Fruit fly (Drosophila melanogaster): ENCODE results near the gene cDIP.

dm6 chr3R:21195210-21195967 is 34.5 kb upstream of the cDIP start:
- TF ChIP-seq N (GFP tag; optimal IDR thresholded peaks at IDR 0.05) (no peak), psq (GFP tag; optimal IDR thresholded peaks at IDR 0.05) (no peak)
